Worm (Caenorhabditis elegans): ENCODE measurements around the gene F52E4.5.

DNA sequence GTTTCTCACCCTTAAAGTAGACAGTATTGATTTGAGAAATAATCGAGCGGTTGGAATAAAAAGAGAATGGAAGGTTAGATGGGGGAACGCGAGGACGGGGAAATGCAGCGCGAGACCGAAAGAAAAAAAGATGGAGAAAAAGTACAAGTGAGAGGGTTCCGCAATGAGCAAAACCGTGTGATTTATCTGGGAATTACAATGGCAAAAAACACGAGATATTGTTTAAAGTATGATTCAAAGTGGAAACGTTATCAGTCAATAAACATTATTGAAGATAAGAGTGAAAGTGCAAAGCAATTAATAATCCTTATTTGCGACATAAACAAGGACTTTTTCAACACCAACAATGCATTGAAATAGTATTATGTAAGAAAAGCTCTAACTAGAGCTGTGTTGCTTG lies 15.0 kb upstream of the F52E4.5 start, which contains the start of gene ztf-13:
- no peak for TF ChIP-seq hlh-15 (tag; optimal IDR thresholded peaks at IDR 0.05)
- no peak for TF ChIP-seq ets-4 (tag; optimal IDR thresholded peaks at IDR 0.05)
- TF ChIP-seq rnt-1 (tag; optimal IDR thresholded peaks at IDR 0.05), result no peak
- TF ChIP-seq F13H6.1 (tag; optimal IDR thresholded peaks at IDR 0.05), result no peak
- no peak for TF ChIP-seq pha-4 (tag; optimal IDR thresholded peaks at IDR 0.05)
- no peak for TF ChIP-seq ref-2 (tag; optimal IDR thresholded peaks at IDR 0.05)
- no peak for TF ChIP-seq ama-1 (optimal IDR thresholded peaks at IDR 0.05)
- no peak for TF ChIP-seq sdc-2 (tag; optimal IDR thresholded peaks at IDR 0.05)
- no peak for TF ChIP-seq pros-1 (tag; optimal IDR thresholded peaks at IDR 0.05)
- no peak for TF ChIP-seq ceh-31 (tag; optimal IDR thresholded peaks at IDR 0.05)
- no peak for TF ChIP-seq ceh-22 (tag; optimal IDR thresholded peaks at IDR 0.05)
- no peak for TF ChIP-seq nhr-11 (tag; optimal IDR thresholded peaks at IDR 0.05)
